Fruit fly (Drosophila melanogaster): Measurements from ENCODE around the gene Seipin.
A peak's percentile ranks its signal among the peaks of the same experiment; 100 is the strongest.

Gene Seipin

DNA sequence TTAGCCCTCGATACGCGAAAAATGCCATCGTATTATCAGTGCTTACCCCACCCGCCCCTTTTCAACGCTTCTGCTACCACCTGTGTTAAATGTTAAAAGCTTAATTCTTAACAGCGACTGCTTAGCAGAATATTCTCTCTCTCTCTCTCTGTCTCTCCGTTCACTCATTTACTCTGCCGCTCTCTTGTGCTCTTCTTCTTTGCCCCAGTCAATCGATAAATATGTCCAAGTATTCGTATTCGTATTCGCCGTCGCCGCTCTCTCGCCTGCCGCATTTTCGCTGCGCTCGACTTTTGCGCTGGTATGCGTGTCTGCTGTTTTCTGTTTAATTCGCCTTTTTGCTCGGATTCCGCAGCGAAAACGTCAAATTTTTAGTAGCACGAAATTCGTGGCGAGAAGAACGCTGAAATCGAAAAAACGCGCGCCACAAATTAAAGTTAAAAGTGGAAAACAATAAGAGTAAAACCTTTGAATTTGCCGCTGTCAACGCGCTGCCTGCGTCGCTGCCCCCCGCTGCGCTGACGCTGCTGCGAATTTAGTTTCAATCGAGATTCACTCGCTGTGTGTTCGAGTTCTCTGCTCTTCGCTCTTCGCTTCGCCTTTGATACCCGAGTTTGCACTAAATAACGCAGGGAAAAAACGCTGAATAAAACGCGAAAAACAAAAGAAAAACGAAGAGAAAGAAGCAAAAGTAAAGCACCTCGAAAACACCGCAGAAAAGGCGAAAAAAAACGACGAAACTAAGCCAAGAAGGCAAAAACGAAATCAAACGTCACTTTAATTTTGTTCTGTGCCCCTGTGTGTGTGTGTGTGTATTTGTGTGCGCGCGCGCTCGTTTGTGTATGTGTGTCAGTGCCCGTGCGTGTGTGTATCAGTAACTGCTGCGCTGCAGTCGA lies 23.1 kb downstream of the Seipin start (continued):
- no peak for TF ChIP-seq CG11762 (GFP tag; optimal IDR thresholded peaks at IDR 0.05; ENCODE audit: insufficient read depth)
- no peak for TF ChIP-seq Hr4 (GFP tag; optimal IDR thresholded peaks at IDR 0.05)
- TF ChIP-seq dac (GFP tag; optimal IDR thresholded peaks at IDR 0.05): peak; percentile 38
- no peak for TF ChIP-seq net (GFP tag; optimal IDR thresholded peaks at IDR 0.05)
- TF ChIP-seq Sox14 (GFP tag; optimal IDR thresholded peaks at IDR 0.05): peak; percentile 23
- no peak for TF ChIP-seq esn (GFP tag; optimal IDR thresholded peaks at IDR 0.05)
- no peak for TF ChIP-seq Hr38 (GFP tag; optimal IDR thresholded peaks at IDR 0.05)
- peak; percentile 12 for TF ChIP-seq fkh (GFP tag; optimal IDR thresholded peaks at IDR 0.05)
- no peak for TF ChIP-seq CG31627 (GFP tag; optimal IDR thresholded peaks at IDR 0.05)
- TF ChIP-seq Ets96B (tag; optimal IDR thresholded peaks at IDR 0.05): no peak
- no peak for TF ChIP-seq spab (GFP tag; optimal IDR thresholded peaks at IDR 0.05)
- TF ChIP-seq dsx (GFP tag; optimal IDR thresholded peaks at IDR 0.05; ENCODE audit: poor library complexity, severe bottlenecking): peak; percentile 1
- TF ChIP-seq Eip75B (GFP tag; optimal IDR thresholded peaks at IDR 0.05): no peak
- TF ChIP-seq CG15336 (GFP tag; IDR thresholded peaks at IDR 0.05): peak; percentile 37; the same call in 1 of the 2 replicates
- peak; percentile 28 for TF ChIP-seq CG10669 (GFP tag; optimal IDR thresholded peaks at IDR 0.05)
- TF ChIP-seq CG6792 (GFP tag; optimal IDR thresholded peaks at IDR 0.05): no peak
- TF ChIP-seq CG11294 (GFP tag; IDR thresholded peaks at IDR 0.05): no peak
- TF ChIP-seq CG3032 (tag; optimal IDR thresholded peaks at IDR 0.05): no peak
- TF ChIP-seq CG6276 (GFP tag; optimal IDR thresholded peaks at IDR 0.05): peak; percentile 64
- no peak for TF ChIP-seq Eip93F (GFP tag; optimal IDR thresholded peaks at IDR 0.05)
- peak; percentile 42 for TF ChIP-seq vri (GFP tag; optimal IDR thresholded peaks at IDR 0.05)
- peak; percentile 27 to 50 for TF ChIP-seq ss (GFP tag; optimal IDR thresholded peaks at IDR 0.05)
- TF ChIP-seq Blimp-1 (GFP tag; optimal IDR thresholded peaks at IDR 0.05): no peak
- TF ChIP-seq CG8632 (GFP tag; optimal IDR thresholded peaks at IDR 0.05): no peak
- TF ChIP-seq fd85E (GFP tag; optimal IDR thresholded peaks at IDR 0.05): no peak
- TF ChIP-seq lz (GFP tag; optimal IDR thresholded peaks at IDR 0.05): no peak
- no peak for TF ChIP-seq CG7368 (GFP tag; optimal IDR thresholded peaks at IDR 0.05)
- TF ChIP-seq CG8119 (GFP tag; IDR thresholded peaks at IDR 0.05): no peak; the same call in 2 of the 3 replicates

DNA sequence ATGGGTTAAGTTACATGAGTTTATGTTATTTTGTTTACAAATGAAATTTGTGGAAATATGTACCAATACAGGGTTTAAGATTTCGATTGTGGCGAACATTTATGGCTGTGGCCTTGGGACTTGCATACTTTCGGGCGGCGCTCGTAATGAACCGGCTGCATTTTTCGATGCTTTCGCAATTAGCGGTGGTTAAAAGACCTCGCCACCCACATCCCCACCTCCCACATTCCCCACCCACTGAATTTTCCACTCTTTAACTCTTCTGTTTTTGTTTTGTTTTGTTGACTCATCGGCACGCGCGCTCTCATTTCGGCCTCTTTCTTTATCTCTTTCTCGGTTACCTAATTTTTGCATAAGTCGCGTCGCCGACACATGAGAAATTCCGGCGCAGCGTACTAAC lies 26.0 kb downstream of the Seipin start:
- TF ChIP-seq CG7368 (GFP tag; optimal IDR thresholded peaks at IDR 0.05): no peak
- no peak for TF ChIP-seq Eip93F (GFP tag; optimal IDR thresholded peaks at IDR 0.05)
- TF ChIP-seq OdsH (GFP tag; optimal IDR thresholded peaks at IDR 0.05): no peak
- no peak for TF ChIP-seq CG1621 (tag; optimal IDR thresholded peaks at IDR 0.05)
- no peak for TF ChIP-seq CG8319 (GFP tag; optimal IDR thresholded peaks at IDR 0.05)
- no peak for TF ChIP-seq Sox15 (GFP tag; optimal IDR thresholded peaks at IDR 0.05)
- no peak for TF ChIP-seq Blimp-1 (GFP tag; optimal IDR thresholded peaks at IDR 0.05)
- TF ChIP-seq lz (GFP tag; optimal IDR thresholded peaks at IDR 0.05): no peak
- no peak for TF ChIP-seq Hr38 (GFP tag; optimal IDR thresholded peaks at IDR 0.05)
- TF ChIP-seq Met (GFP tag; optimal IDR thresholded peaks at IDR 0.05): no peak
- TF ChIP-seq ss (GFP tag; optimal IDR thresholded peaks at IDR 0.05): no peak

dm6 chrX:2646022-2646761 lies 26.6 kb downstream of the Seipin start:
- TF ChIP-seq CG8319 (GFP tag; optimal IDR thresholded peaks at IDR 0.05): peak; percentile 96
- TF ChIP-seq dsx (GFP tag; optimal IDR thresholded peaks at IDR 0.05; ENCODE audit: poor library complexity, severe bottlenecking): peak; percentile 97
- TF ChIP-seq Eip78C (GFP tag): peak; percentile 99
- peak; percentile 98 for TF ChIP-seq CG6163 (GFP tag; IDR thresholded peaks at IDR 0.05)
- TF ChIP-seq acj6 (GFP tag; optimal IDR thresholded peaks at IDR 0.05): peak; percentile 97
- TF ChIP-seq CG10669 (GFP tag; optimal IDR thresholded peaks at IDR 0.05): peak; percentile 97
- peak; percentile 94 to 97 for TF ChIP-seq salr (GFP tag; optimal IDR thresholded peaks at IDR 0.05)
- peak; percentile 99 for TF ChIP-seq svp (GFP tag)
- peak; percentile 90 for TF ChIP-seq Blimp-1 (GFP tag; optimal IDR thresholded peaks at IDR 0.05)
- peak; percentile 94 for TF ChIP-seq vri (GFP tag; optimal IDR thresholded peaks at IDR 0.05)
- TF ChIP-seq Hr4 (GFP tag; optimal IDR thresholded peaks at IDR 0.05): peak; percentile 97
- TF ChIP-seq CG16779 (tag; optimal IDR thresholded peaks at IDR 0.05): peak; percentile 98
- TF ChIP-seq Ets21C (GFP tag; optimal IDR thresholded peaks at IDR 0.05): peak; percentile 97
- TF ChIP-seq fkh (GFP tag; optimal IDR thresholded peaks at IDR 0.05): peak; percentile 92
- peak; percentile 98 for TF ChIP-seq ss (GFP tag; optimal IDR thresholded peaks at IDR 0.05)
- peak; percentile 99 for TF ChIP-seq Met (GFP tag; optimal IDR thresholded peaks at IDR 0.05)
- TF ChIP-seq CG11294 (GFP tag; IDR thresholded peaks at IDR 0.05): peak; percentile 96
- peak; percentile 99 for TF ChIP-seq Sox14 (GFP tag; optimal IDR thresholded peaks at IDR 0.05)
- peak; percentile 97 for TF ChIP-seq Ets96B (tag; optimal IDR thresholded peaks at IDR 0.05)
- TF ChIP-seq net (GFP tag; optimal IDR thresholded peaks at IDR 0.05): peak; percentile 98
- TF ChIP-seq OdsH (GFP tag; optimal IDR thresholded peaks at IDR 0.05): peak; percentile 98
- TF ChIP-seq esn (GFP tag; optimal IDR thresholded peaks at IDR 0.05): peak; percentile 99
- peak; percentile 98 for TF ChIP-seq CG1621 (tag; optimal IDR thresholded peaks at IDR 0.05)
- peak; percentile 97 for TF ChIP-seq CG6808 (GFP tag; optimal IDR thresholded peaks at IDR 0.05)
- TF ChIP-seq CG3919 (GFP tag; optimal IDR thresholded peaks at IDR 0.05): peak; percentile 98

Measured in whole organism, prepupa.